Fruit fly (Drosophila melanogaster): ENCODE measurements around the gene CG6299.

DNA sequence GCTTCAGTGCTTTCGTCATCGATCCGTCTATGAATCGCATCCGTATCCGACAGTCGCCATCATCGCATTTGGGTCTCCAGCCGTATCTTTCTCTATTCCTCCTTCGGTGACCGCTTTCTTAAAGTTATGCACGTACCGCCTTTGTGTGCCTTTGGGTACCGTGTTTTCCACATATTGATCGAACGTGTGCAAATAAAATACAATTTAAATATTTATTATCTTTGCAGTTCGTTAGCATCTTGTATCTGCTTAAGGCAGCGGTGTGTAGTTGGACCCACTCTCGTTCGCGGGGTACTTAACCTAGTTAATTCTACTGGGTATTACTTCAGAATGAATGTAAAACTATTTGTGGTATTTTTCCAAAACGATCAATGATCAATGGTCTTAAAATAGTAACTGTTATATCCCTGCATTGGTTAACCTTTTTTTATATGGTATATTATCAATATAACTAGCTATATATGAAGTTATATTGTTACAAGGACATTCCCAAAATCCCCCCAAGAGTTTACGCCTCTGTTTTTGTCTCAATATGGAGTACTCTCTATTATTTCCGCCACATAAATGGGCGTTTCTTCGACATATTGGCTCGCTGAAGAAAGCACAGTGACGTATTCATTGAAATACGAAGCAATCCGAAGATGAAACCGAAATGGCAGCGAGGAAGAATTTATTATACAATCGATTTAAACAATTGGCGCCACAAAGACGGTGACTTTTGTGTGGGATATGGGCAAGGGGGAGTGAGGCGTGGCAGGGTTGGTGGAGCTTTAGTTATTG lies 33.3 kb downstream of the CG6299 start:
- TF ChIP-seq CG31224 (GFP tag; IDR thresholded peaks at IDR 0.05) (no peak), CG1603 (tag; optimal IDR thresholded peaks at IDR 0.05) (no peak), Hr39 (optimal IDR thresholded peaks at IDR 0.05) (no peak)
